Worm (Caenorhabditis elegans) whole organism, midembryonic: ENCODE data around the gene nduf-2.2.

ENCODE experiments used
- T22C8.4 ChIP-seq: fragments of 200-800 bp; sonication (Bioruptor generic); IDR thresholded peaks from 2 replicates; pipeline ENCODE4 v1.3.6; 2022; ENCODE audit warnings: missing genetic modification characterization, missing compliant biosample characterization
- cog-1 ChIP-seq: sonication (generic microtip); optimal IDR thresholded peaks from 2 replicates; lab custom pipeline; 2016; ENCODE audit warnings: missing genetic modification characterization, missing compliant biosample characterization
- flt-1 ChIP-seq: fragments of 200-800 bp; sonication (Bioruptor generic); IDR thresholded peaks from 2 replicates; pipeline ENCODE4 v1.3.6; 2022; ENCODE audit warnings: missing genetic modification characterization, missing compliant biosample characterization
- klf-2 ChIP-seq: fragments of 200-800 bp; sonication (Bioruptor generic); conservative IDR thresholded peaks from 2 replicates; pipeline ENCODE4 v1.3.6; 2022; ENCODE audit warnings: missing genetic modification reagents, missing genetic modification characterization, missing compliant biosample characterization
- med-1 ChIP-seq: sonication (generic microtip); optimal IDR thresholded peaks from 2 replicates; lab custom pipeline; 2017; ENCODE audit warnings: missing genetic modification characterization, mild to moderate bottlenecking, missing compliant biosample characterization, antibody characterized with exemption, missing genetic modification reagents; ENCODE audit not compliant: insufficient read depth
- ref-1 ChIP-seq: fragments of 200-800 bp; sonication (Bioruptor generic); conservative IDR thresholded peaks from 2 replicates; pipeline ENCODE4 v1.3.6; 2022; ENCODE audit warnings: missing genetic modification reagents, missing genetic modification characterization, missing compliant biosample characterization
- tab-1 ChIP-seq: fragments of 200-800 bp; sonication (Bioruptor generic); IDR thresholded peaks from 2 replicates; pipeline ENCODE4 v1.3.6; 2022; ENCODE audit warnings: missing genetic modification characterization, missing compliant biosample characterization
- ztf-23 ChIP-seq: fragments of 200-800 bp; sonication (Bioruptor generic); IDR thresholded peaks from 2 replicates; pipeline ENCODE4 v1.3.6; 2022; ENCODE audit warnings: missing genetic modification reagents, missing genetic modification characterization, missing compliant biosample characterization
- ztf-29 ChIP-seq: fragments of 200-800 bp; sonication (Bioruptor generic); IDR thresholded peaks from 2 replicates; pipeline ENCODE4 v1.3.6; 2022; ENCODE audit warnings: missing genetic modification reagents, missing genetic modification characterization, missing compliant biosample characterization

The nduf-2.2 gene

ce11 chrIII:6464913-6465312 is at the start of gene nduf-2.2:
nduf-2.2 (plus strand) TSS chrIII:6465222.
- TF ChIP-seq ztf-29 (GFP tag; lab: Robert Waterston, UW): no peak

DNA sequence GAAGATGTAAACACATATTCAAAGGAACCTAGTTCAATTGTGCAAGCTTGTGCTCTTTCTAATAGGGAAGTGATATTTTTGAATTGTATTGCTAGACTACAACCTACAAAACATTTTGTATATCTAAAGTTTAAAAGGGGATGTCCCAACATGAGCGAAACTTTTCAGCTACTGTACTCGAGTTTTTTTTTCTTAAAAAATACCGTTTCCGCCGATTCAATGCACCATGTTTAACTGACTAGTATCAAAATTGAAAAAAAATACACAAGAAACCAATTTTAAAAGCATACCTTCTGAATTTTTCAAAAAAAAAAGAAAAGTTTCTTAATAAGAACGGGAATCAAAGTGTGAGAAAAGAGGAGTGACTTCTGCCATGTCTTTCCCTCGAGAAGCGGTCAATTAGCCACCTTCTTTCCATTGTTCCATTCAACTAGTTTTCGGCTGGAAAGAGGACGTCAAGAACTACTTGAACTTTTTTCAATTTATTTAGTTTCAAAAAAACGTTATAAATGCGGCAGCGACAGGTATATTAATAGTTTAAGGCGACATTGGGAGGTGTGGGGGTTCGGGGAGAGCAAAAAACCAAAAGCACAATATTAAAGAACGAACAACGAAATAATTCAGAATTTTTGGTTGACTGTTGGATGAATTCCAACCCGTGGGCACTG is 49.6 kb upstream of the nduf-2.2 start, which contains the start of gene nas-4:
nas-4 (minus strand) TSS at position 351 of the 668 bp plus-strand sequence.
- TF ChIP-seq ztf-23 (GFP tag; lab: Robert Waterston, UW): no peak
- TF ChIP-seq ref-1 (GFP tag; lab: Robert Waterston, UW): no peak
- no peak for TF ChIP-seq med-1
- no peak for TF ChIP-seq T22C8.4 (GFP tag; lab: Robert Waterston, UW)
- no peak for TF ChIP-seq ztf-29 (GFP tag; lab: Robert Waterston, UW)
- no peak for TF ChIP-seq cog-1 (tag; lab: Kevin White, UChicago)
- no peak for TF ChIP-seq tab-1 (GFP tag; lab: Robert Waterston, UW)
- no peak for TF ChIP-seq klf-2 (GFP tag; lab: Robert Waterston, UW)
- TF ChIP-seq flt-1: no peak

- TF ChIP-seq tab-1 (GFP tag; lab: Robert Waterston, UW): no peak
- TF ChIP-seq T22C8.4 (GFP tag; lab: Robert Waterston, UW): no peak
- no peak for TF ChIP-seq med-1
- no peak for TF ChIP-seq klf-2 (GFP tag; lab: Robert Waterston, UW)
- no peak for TF ChIP-seq ref-1 (GFP tag; lab: Robert Waterston, UW)
- no peak for TF ChIP-seq cog-1 (tag; lab: Kevin White, UChicago)
- no peak for TF ChIP-seq ztf-29 (GFP tag; lab: Robert Waterston, UW)
- no peak for TF ChIP-seq flt-1
- no peak for TF ChIP-seq ztf-23 (GFP tag; lab: Robert Waterston, UW)
Measured at ce11 chrIII:6418254-6418653, 46.8 kb upstream of the nduf-2.2 start.

DNA sequence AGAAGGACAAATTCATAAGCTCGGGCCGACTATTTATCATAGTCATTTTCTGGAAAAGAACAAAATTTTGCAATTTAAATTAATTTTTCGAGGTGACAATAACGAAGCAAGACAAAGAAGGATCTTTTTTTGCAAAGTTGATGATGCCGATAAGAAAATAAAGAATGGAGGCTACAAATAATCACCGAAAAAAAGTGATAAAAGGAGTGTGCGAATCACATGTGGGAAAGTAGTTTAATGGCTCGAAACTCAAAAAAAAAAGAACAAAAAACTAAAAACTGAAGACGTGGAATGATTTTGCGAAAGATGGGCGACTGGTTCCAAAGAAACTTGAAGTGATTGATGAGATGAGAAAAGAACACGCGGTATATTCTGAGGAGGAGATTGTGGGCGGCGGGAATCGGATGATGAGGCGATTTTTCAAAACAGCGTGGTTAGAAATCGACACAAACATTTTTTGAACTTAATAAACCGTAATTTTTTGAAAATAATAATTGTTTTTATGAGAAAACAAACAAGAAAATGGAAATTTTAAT is 45.5 kb upstream of the nduf-2.2 start, which contains the start of gene atgl-1:
atgl-1 (minus strand) TSS at position 51 of the 536 bp plus-strand sequence.
- no peak for TF ChIP-seq tab-1 (GFP tag; lab: Robert Waterston, UW)
- no peak for TF ChIP-seq cog-1 (tag; lab: Kevin White, UChicago)
- no peak for TF ChIP-seq ztf-29 (GFP tag; lab: Robert Waterston, UW)
- no peak for TF ChIP-seq flt-1
- TF ChIP-seq klf-2 (GFP tag; lab: Robert Waterston, UW): no peak
- no peak for TF ChIP-seq ref-1 (GFP tag; lab: Robert Waterston, UW)
- no peak for TF ChIP-seq T22C8.4 (GFP tag; lab: Robert Waterston, UW)
- TF ChIP-seq ztf-23 (GFP tag; lab: Robert Waterston, UW): no peak
- TF ChIP-seq med-1: no peak

ce11 chrIII:6420201-6420600 is 44.8 kb upstream of the nduf-2.2 start:
- TF ChIP-seq med-1: no peak
- TF ChIP-seq klf-2 (GFP tag; lab: Robert Waterston, UW): no peak
- no peak for TF ChIP-seq cog-1 (tag; lab: Kevin White, UChicago)
- no peak for TF ChIP-seq flt-1
- TF ChIP-seq T22C8.4 (GFP tag; lab: Robert Waterston, UW): no peak
- no peak for TF ChIP-seq ref-1 (GFP tag; lab: Robert Waterston, UW)
- TF ChIP-seq tab-1 (GFP tag; lab: Robert Waterston, UW): no peak
- no peak for TF ChIP-seq ztf-29 (GFP tag; lab: Robert Waterston, UW)
- TF ChIP-seq ztf-23 (GFP tag; lab: Robert Waterston, UW): no peak

ce11 chrIII:6420995-6421404 is 44.0 kb upstream of the nduf-2.2 start:
- peak; percentile 39; the same call in 1 of the 2 replicates for TF ChIP-seq ztf-29 (GFP tag; lab: Robert Waterston, UW)
- peak; percentile 33 for TF ChIP-seq cog-1 (tag; lab: Kevin White, UChicago)
- 0 out of 2 replicates have a peak, but pooled peaks have one; percentile 8 for TF ChIP-seq flt-1
- TF ChIP-seq med-1: no peak

DNA sequence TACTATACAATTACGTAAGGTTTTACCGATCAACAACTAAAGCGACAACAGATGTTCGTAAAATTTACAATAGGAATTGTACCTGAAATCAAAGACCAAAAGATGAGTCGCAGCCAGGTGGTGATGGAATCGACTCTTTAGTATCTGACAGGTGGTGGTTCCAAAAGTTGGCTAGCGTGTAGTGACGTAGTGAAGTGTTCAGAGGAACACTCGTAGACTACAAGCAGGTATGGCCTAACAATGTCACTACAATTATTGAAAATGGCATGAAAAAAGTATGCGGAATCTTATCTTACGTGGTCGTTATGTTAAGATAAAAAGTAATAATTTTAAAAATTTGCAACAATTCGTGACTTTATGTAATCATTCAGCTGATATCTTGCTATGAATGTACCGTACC is 43.5 kb upstream of the nduf-2.2 start:
- no peak for TF ChIP-seq klf-2 (GFP tag; lab: Robert Waterston, UW)
- TF ChIP-seq flt-1: no peak
- no peak for TF ChIP-seq ztf-29 (GFP tag; lab: Robert Waterston, UW)
- no peak for TF ChIP-seq cog-1 (tag; lab: Kevin White, UChicago)

DNA sequence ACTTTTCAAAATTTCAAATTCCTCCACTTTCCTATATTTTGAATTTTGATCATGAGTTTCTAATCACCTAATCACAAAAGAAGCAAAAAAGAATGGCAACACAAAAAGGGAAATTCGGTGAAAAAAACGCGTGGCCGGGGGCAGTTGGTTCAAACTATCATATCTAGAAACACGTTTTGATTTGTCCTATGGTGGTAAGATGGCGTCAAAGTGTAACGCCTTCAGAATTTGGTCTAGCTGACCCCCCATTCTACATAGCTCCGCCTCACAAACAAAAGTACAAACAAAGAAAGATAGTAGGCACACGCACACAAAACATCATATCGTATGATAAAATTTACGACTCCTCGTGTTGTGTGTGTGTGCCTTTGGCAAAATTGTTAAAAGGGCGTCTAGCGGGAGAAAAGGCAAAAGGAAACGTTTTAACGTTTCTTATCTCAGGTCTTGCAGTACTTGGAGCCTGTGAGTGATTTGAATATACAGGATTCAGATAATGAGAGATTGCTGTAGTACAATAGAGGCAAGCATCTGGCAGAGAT is 43.0 kb upstream of the nduf-2.2 start:
- no peak for TF ChIP-seq med-1
- TF ChIP-seq klf-2 (GFP tag; lab: Robert Waterston, UW): no peak
- TF ChIP-seq T22C8.4 (GFP tag; lab: Robert Waterston, UW): no peak
- TF ChIP-seq ztf-29 (GFP tag; lab: Robert Waterston, UW): no peak
- TF ChIP-seq cog-1 (tag; lab: Kevin White, UChicago): no peak
- TF ChIP-seq tab-1 (GFP tag; lab: Robert Waterston, UW): no peak
- TF ChIP-seq ztf-23 (GFP tag; lab: Robert Waterston, UW): no peak
- no peak for TF ChIP-seq ref-1 (GFP tag; lab: Robert Waterston, UW)
- no peak for TF ChIP-seq flt-1

ce11 chrIII:6422721-6423120 is 42.3 kb upstream of the nduf-2.2 start:
- TF ChIP-seq tab-1 (GFP tag; lab: Robert Waterston, UW) (no peak), ztf-23 (GFP tag; lab: Robert Waterston, UW) (no peak), ztf-29 (GFP tag; lab: Robert Waterston, UW) (no peak), klf-2 (GFP tag; lab: Robert Waterston, UW) (no peak), ref-1 (GFP tag; lab: Robert Waterston, UW) (no peak), flt-1 (no peak), cog-1 (tag; lab: Kevin White, UChicago) (no peak), T22C8.4 (GFP tag; lab: Robert Waterston, UW) (no peak), med-1 (no peak)
